Worm (Caenorhabditis elegans) whole organism, young adult: Measurements from ENCODE around the gene F10C2.5.

Experiments used
- F52B5.7 ChIP-seq: sonication (generic microtip); optimal IDR thresholded peaks from 2 replicates; lab custom pipeline; 2016; ENCODE audit warnings: mild to moderate bottlenecking, missing genetic modification characterization, missing compliant biosample characterization
- Y79H2A.3 ChIP-seq: fragments of 200-800 bp; sonication (Bioruptor generic); conservative IDR thresholded peaks from 2 replicates; pipeline ENCODE4 v1.3.6; 2022; ENCODE audit warnings: missing genetic modification reagents, missing genetic modification characterization, missing compliant biosample characterization
- ZK185.1 ChIP-seq: sonication (generic microtip); optimal IDR thresholded peaks from 2 replicates; lab custom pipeline; 2016; ENCODE audit warnings: mild to moderate bottlenecking, missing genetic modification characterization, missing compliant biosample characterization; ENCODE audit not compliant: poor library complexity, severe bottlenecking
- ama-1 ChIP-seq, 3 experiments: fragments of 150-350 bp in 1 of 3; sonication (generic microtip) in 2 of 3; optimal IDR thresholded peaks; 2 replicates each; lab custom pipeline; 2014 to 2018; ENCODE audit warnings: missing biosample characterization in 2 of 3, missing genetic modification characterization in 2 of 3, missing genetic modification reagents in 2 of 3
- atf-7 ChIP-seq: sonication (generic microtip); optimal IDR thresholded peaks from 2 replicates; lab custom pipeline; 2017; ENCODE audit warnings: mild to moderate bottlenecking, missing genetic modification characterization, missing compliant biosample characterization
- dpff-1 ChIP-seq: sonication (generic microtip); optimal IDR thresholded peaks from 2 replicates; lab custom pipeline; 2017; ENCODE audit warnings: mild to moderate bottlenecking, missing genetic modification characterization, missing compliant biosample characterization
- egrh-3 ChIP-seq: fragments of 200-800 bp; sonication (Bioruptor generic); IDR thresholded peaks from 2 replicates; pipeline ENCODE4 v1.3.6; 2022; ENCODE audit warnings: missing genetic modification reagents, missing genetic modification characterization, missing compliant biosample characterization
- fkh-3 ChIP-seq: sonication (generic microtip); optimal IDR thresholded peaks from 2 replicates; lab custom pipeline; 2016; ENCODE audit warnings: mild to moderate bottlenecking, missing genetic modification characterization, missing compliant biosample characterization
- pha-4 ChIP-seq: fragments of 150-350 bp; sonication (generic microtip); optimal IDR thresholded peaks from 2 replicates; lab custom pipeline; 2014; ENCODE audit warnings: missing biosample characterization, missing genetic modification reagents, missing genetic modification characterization
- sdz-38 ChIP-seq: sonication (generic microtip); optimal IDR thresholded peaks from 2 replicates; lab custom pipeline; 2016; ENCODE audit warnings: missing genotype, missing genetic modification characterization, missing compliant biosample characterization
- snpc-4 ChIP-seq, 5 experiments: fragments of 150-350 bp in 1 of 5; sonication (generic microtip) in 4 of 5; optimal IDR thresholded peaks; 2 replicates each; lab custom pipeline; 2014 to 2018; ENCODE audit warnings: missing genetic modification characterization in 5 of 5, missing biosample characterization in 3 of 5, antibody characterized with exemption in 2 of 5, mild to moderate bottlenecking in 2 of 5, missing compliant biosample characterization in 2 of 5, missing genotype in 2 of 5, moderate library complexity in 2 of 5, missing genetic modification reagents in 1 of 5
- unc-62 ChIP-seq: fragments of 150-350 bp; optimal IDR thresholded peaks from 2 replicates; lab custom pipeline; 2014; ENCODE audit warnings: missing biosample characterization, missing genetic modification reagents, missing genetic modification characterization
- zfh-2 ChIP-seq: fragments of 200-800 bp; sonication (Bioruptor generic); conservative IDR thresholded peaks from 2 replicates; pipeline ENCODE4 v1.3.6; 2022; ENCODE audit warnings: missing genetic modification reagents, missing genetic modification characterization, missing compliant biosample characterization

- TF ChIP-seq pha-4 (tag; lab: Kevin White, UChicago), result no peak
- no peak for TF ChIP-seq sdz-38 (tag; lab: Kevin White, UChicago)
- no peak for TF ChIP-seq egrh-3 (GFP tag; lab: Robert Waterston, UW)
- TF ChIP-seq atf-7 (tag; lab: Kevin White, UChicago), result no peak
- TF ChIP-seq dpff-1 (tag; lab: Kevin White, UChicago), result no peak
- TF ChIP-seq ama-1 (optimal IDR thresholded peaks at IDR 0.05; lab: Kevin White, UChicago), result no peak
- no peak for TF ChIP-seq ama-1 (GFP tag; optimal IDR thresholded peaks at IDR 0.05; lab: Kevin White, UChicago)
- no peak for TF ChIP-seq fkh-3 (tag; lab: Kevin White, UChicago)
- TF ChIP-seq ZK185.1 (tag; lab: Kevin White, UChicago), result no peak
- TF ChIP-seq Y79H2A.3, result no peak
- TF ChIP-seq unc-62 (GFP tag; lab: Kevin White, UChicago), result no peak
- no peak for TF ChIP-seq zfh-2 (GFP tag; lab: Robert Waterston, UW)
- TF ChIP-seq F52B5.7 (tag; lab: Kevin White, UChicago), result no peak
- no peak for TF ChIP-seq snpc-4 (GFP tag; optimal IDR thresholded peaks at IDR 0.05; lab: Kevin White, UChicago)
- no peak for TF ChIP-seq snpc-4 (tag; optimal IDR thresholded peaks at IDR 0.05; lab: Kevin White, UChicago)
Measured at ce11 chrV:12094030-12094429, 48.8 kb downstream of the F10C2.5 start, which contains the start of gene nhr-208.
